Worm (Caenorhabditis elegans) whole organism, mixed stage, embryonic: ENCODE measurements around the gene abcf-2.

Source experiments
- bed-3 ChIP-seq: fragments of 200-800 bp; sonication (Bioruptor generic); optimal IDR thresholded peaks from 3 replicates; lab custom pipeline; 2018; ENCODE audit warnings: mild to moderate bottlenecking, missing genetic modification characterization, moderate library complexity, missing compliant biosample characterization
- blmp-1 ChIP-seq: fragments of 150-350 bp; optimal IDR thresholded peaks from 2 replicates; lab custom pipeline; 2014; ENCODE audit warnings: missing biosample characterization, missing genetic modification characterization
- ces-1 ChIP-seq: fragments of 150-350 bp; optimal IDR thresholded peaks from 2 replicates; lab custom pipeline; 2014; ENCODE audit warnings: missing biosample characterization, missing genetic modification reagents, missing genetic modification characterization
- drap-1 ChIP-seq: fragments of 200-800 bp; sonication (Bioruptor generic); optimal IDR thresholded peaks from 3 replicates; lab custom pipeline; 2018; ENCODE audit warnings: mild to moderate bottlenecking, missing genetic modification characterization, missing compliant biosample characterization
- elt-3 ChIP-seq: fragments of 150-350 bp; optimal IDR thresholded peaks from 2 replicates; lab custom pipeline; 2014; ENCODE audit warnings: missing biosample characterization, missing genetic modification characterization
- lsy-2 ChIP-seq: fragments of 150-350 bp; optimal IDR thresholded peaks from 2 replicates; lab custom pipeline; 2014; ENCODE audit warnings: missing biosample characterization, missing genetic modification characterization
- mep-1 ChIP-seq: fragments of 150-350 bp; optimal IDR thresholded peaks from 2 replicates; lab custom pipeline; 2017; ENCODE audit warnings: missing biosample characterization, missing genetic modification reagents, missing genetic modification characterization, inconsistent platforms
- nhr-2 ChIP-seq: fragments of 150-350 bp; optimal IDR thresholded peaks from 2 replicates; lab custom pipeline; 2014; ENCODE audit warnings: missing biosample characterization, missing genetic modification characterization
- pha-4 ChIP-seq: fragments of 150-350 bp; optimal IDR thresholded peaks from 2 replicates; lab custom pipeline; 2018; ENCODE audit warnings: missing biosample characterization, missing genetic modification reagents, missing genetic modification characterization
- unc-39 ChIP-seq: fragments of 150-350 bp; optimal IDR thresholded peaks from 2 replicates; lab custom pipeline; 2014; ENCODE audit warnings: missing biosample characterization, missing genetic modification characterization
- zip-8 ChIP-seq: fragments of 150-350 bp; optimal IDR thresholded peaks from 2 replicates; lab custom pipeline; 2014; ENCODE audit warnings: missing biosample characterization, missing genetic modification characterization

- no peak for TF ChIP-seq pha-4
- no peak for TF ChIP-seq drap-1 (GFP tag; lab: Kevin White, UChicago)
- TF ChIP-seq unc-39 (tag; lab: Kevin White, UChicago) = no peak
- no peak for TF ChIP-seq mep-1 (tag; lab: Kevin White, UChicago)
- TF ChIP-seq elt-3 (tag; lab: Kevin White, UChicago) = no peak
- no peak for TF ChIP-seq zip-8 (tag; lab: Kevin White, UChicago)
- TF ChIP-seq bed-3 (GFP tag; lab: Kevin White, UChicago) = no peak
- TF ChIP-seq lsy-2 = no peak
- no peak for TF ChIP-seq nhr-2 (tag; lab: Kevin White, UChicago)
- TF ChIP-seq ces-1 (GFP tag; lab: Kevin White, UChicago) = no peak
- TF ChIP-seq blmp-1 (tag; lab: Kevin White, UChicago) = no peak
These were observed 43.1 kb downstream of the abcf-2 start for ce11 chrIII:13418975-13419374.
